Fruit fly (Drosophila melanogaster) whole organism, pupa: ENCODE measurements around the gene hbt.
A peak's percentile ranks its signal among the peaks of the same experiment; 100 is the strongest.

Experiments
- CG10348 ChIP-seq: fragments of 200-800 bp; sonication (Bioruptor generic); IDR thresholded peaks from 2 replicates; pipeline ENCODE4 v1.3.6; 2022; ENCODE audit warnings: missing biosample characterization, missing genetic modification characterization
- CG12605 ChIP-seq: fragments of 200-800 bp; sonication (Bioruptor generic); IDR thresholded peaks from 2 replicates; pipeline ENCODE4 v1.3.6; 2022; ENCODE audit warnings: missing biosample characterization, missing genetic modification characterization
- CG13204 ChIP-seq: fragments of 200-800 bp; sonication (Bioruptor generic); optimal IDR thresholded peaks from 2 replicates; lab custom pipeline; 2018; ENCODE audit warnings: missing biosample characterization, mild to moderate bottlenecking, missing genetic modification characterization, moderate library complexity
- CG14655 ChIP-seq: fragments of 200-800 bp; sonication (Bioruptor generic); optimal IDR thresholded peaks from 3 replicates; lab custom pipeline; 2017; ENCODE audit warnings: mild to moderate bottlenecking, missing biosample characterization, missing genetic modification reagents, missing genetic modification characterization
- CG15710 ChIP-seq: fragments of 200-800 bp; sonication (Bioruptor generic); optimal IDR thresholded peaks from 2 replicates; lab custom pipeline; 2018; ENCODE audit warnings: missing biosample characterization, mild to moderate bottlenecking, missing genetic modification characterization, moderate library complexity
- CG17806 ChIP-seq: fragments of 200-800 bp; sonication (Bioruptor generic); optimal IDR thresholded peaks from 2 replicates; lab custom pipeline; 2018; ENCODE audit warnings: missing biosample characterization, mild to moderate bottlenecking, missing genetic modification characterization, moderate library complexity
- CG32121 ChIP-seq: fragments of 200-800 bp; sonication (Bioruptor generic); IDR thresholded peaks from 2 replicates; pipeline ENCODE4 v1.3.6; 2022; ENCODE audit warnings: missing biosample characterization, missing genetic modification characterization
- CG34367 ChIP-seq: fragments of 200-800 bp; sonication (Bioruptor generic); optimal IDR thresholded peaks from 2 replicates; lab custom pipeline; 2018; ENCODE audit warnings: missing biosample characterization, mild to moderate bottlenecking, missing genetic modification characterization
- CG4496 ChIP-seq: fragments of 200-800 bp; sonication (Bioruptor generic); IDR thresholded peaks from 3 replicates; pipeline ENCODE4 v1.3.6; 2022; ENCODE audit warnings: missing biosample characterization, missing genetic modification characterization
- CG8159 ChIP-seq: fragments of 200-800 bp; sonication (Bioruptor generic); optimal IDR thresholded peaks from 3 replicates; lab custom pipeline; 2018; ENCODE audit warnings: missing biosample characterization, mild to moderate bottlenecking, missing genetic modification characterization, moderate library complexity
- CG8301 ChIP-seq: fragments of 200-800 bp; sonication (Bioruptor generic); optimal IDR thresholded peaks from 2 replicates; lab custom pipeline; 2018; ENCODE audit warnings: missing biosample characterization, mild to moderate bottlenecking, missing genetic modification characterization
- CG9948 ChIP-seq: fragments of 200-800 bp; sonication (Bioruptor generic); optimal IDR thresholded peaks from 2 replicates; lab custom pipeline; 2018; ENCODE audit warnings: missing biosample characterization, mild to moderate bottlenecking, missing genetic modification characterization, moderate library complexity
- D1 ChIP-seq: fragments of 200-800 bp; sonication (Bioruptor generic); optimal IDR thresholded peaks from 2 replicates; lab custom pipeline; 2018; ENCODE audit warnings: missing biosample characterization, mild to moderate bottlenecking, missing genetic modification characterization, moderate library complexity
- EcR ChIP-seq: fragments of 200-800 bp; sonication (Bioruptor generic); optimal IDR thresholded peaks from 3 replicates; lab custom pipeline; 2019; ENCODE audit warnings: missing biosample characterization, missing genetic modification characterization, mild to moderate bottlenecking, moderate library complexity, missing genetic modification reagents
- Ets98B ChIP-seq: fragments of 200-800 bp; sonication (Bioruptor generic); IDR thresholded peaks from 2 replicates; pipeline ENCODE4 v1.3.6; 2022; ENCODE audit warnings: missing biosample characterization, missing genetic modification characterization
- Pif1A ChIP-seq: fragments of 200-800 bp; sonication (Bioruptor generic); optimal IDR thresholded peaks from 3 replicates; lab custom pipeline; 2016; ENCODE audit warnings: missing biosample characterization, missing genetic modification characterization
- Pif1B ChIP-seq: fragments of 200-800 bp; sonication (Bioruptor generic); optimal IDR thresholded peaks from 3 replicates; lab custom pipeline; 2016; ENCODE audit warnings: missing biosample characterization, missing genetic modification characterization
- Snoo ChIP-seq: fragments of 200-800 bp; sonication (Bioruptor generic); optimal IDR thresholded peaks from 3 replicates; lab custom pipeline; 2017; ENCODE audit warnings: missing biosample characterization, mild to moderate bottlenecking, missing genetic modification characterization, inconsistent platforms
- fd96Ca ChIP-seq: fragments of 200-800 bp; sonication (Bioruptor generic); IDR thresholded peaks from 3 replicates; pipeline ENCODE4 v1.3.6; 2022; ENCODE audit warnings: missing biosample characterization, missing genetic modification characterization
- gl ChIP-seq: fragments of 200-800 bp; sonication (Bioruptor generic); optimal IDR thresholded peaks from 2 replicates; lab custom pipeline; 2018; ENCODE audit warnings: missing biosample characterization, mild to moderate bottlenecking, missing genetic modification characterization
- rn ChIP-seq: fragments of 200-800 bp; sonication (Bioruptor generic); IDR thresholded peaks from 2 replicates; pipeline ENCODE4 v1.3.6; 2022; ENCODE audit warnings: missing biosample characterization, missing genetic modification characterization

The hbt gene

DNA sequence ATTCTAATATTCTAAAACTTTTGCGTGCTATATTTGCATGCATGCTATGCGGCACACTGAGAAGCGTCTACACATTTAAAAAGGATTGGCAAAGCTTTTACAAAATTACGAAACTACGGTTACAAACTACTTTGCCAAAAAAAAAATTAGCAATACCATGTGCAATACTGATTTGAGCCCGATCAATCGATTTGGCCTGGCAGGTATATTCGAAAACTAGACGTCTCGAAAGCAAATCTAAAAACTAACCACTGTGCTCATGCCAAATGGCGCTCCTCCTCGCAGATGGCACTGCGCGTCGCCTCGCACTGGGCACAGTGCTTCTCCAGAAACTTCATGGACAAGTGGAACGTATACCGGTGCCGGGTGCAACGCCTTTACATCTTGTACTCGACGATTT lies 26.4 kb downstream of the hbt start, which contains the start of gene CG16825:
CG16825 (plus strand) TSS at position 301 of the 400 bp plus-strand sequence.
- TF ChIP-seq CG32121 (GFP tag; lab: Robert Waterston, UW) (no peak), CG8301 (no peak), CG15710 (tag; lab: Kevin White, UChicago) (no peak), Snoo (no peak)
- TF ChIP-seq, all 21 proteins: peak for 0

DNA sequence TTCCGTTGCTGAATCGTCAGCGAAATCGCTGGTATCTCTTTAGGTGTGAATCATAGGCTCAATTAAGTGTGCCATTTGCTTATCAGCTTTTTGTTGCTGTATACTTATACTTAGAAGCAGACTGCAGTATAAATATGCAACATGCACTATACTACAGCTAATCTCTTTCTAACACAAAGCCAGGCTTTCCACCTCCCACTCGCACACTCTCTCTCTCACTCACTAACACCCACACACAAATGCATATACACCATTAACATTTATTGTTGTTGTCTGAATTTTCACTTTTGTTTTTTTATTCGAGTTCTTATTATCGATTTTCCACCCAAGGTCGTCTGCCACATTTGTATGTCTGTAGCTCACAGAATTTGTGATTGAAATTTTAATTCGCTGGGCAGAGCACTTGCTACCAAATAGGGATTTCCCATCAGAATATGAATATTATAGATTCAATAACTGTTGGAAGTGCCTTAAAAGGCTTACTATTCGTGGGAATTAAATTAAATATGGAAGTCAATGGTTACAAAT lies 34.2 kb downstream of the hbt start:
- no peak for TF ChIP-seq Pif1A (GFP tag; lab: Kevin White, UChicago)
- no peak for TF ChIP-seq CG8159 (tag; lab: Kevin White, UChicago)
- TF ChIP-seq CG17806 (tag; lab: Kevin White, UChicago) = no peak
- TF ChIP-seq EcR (GFP tag; lab: Kevin White, UChicago) = no peak
- no peak for TF ChIP-seq CG34367
- no peak for TF ChIP-seq CG12605 (GFP tag; lab: Robert Waterston, UW)
- TF ChIP-seq CG10348 (GFP tag; lab: Robert Waterston, UW) = no peak
- no peak for TF ChIP-seq CG32121 (GFP tag; lab: Robert Waterston, UW)
- no peak for TF ChIP-seq CG8301
- no peak for TF ChIP-seq Ets98B (GFP tag; lab: Robert Waterston, UW)
- TF ChIP-seq CG15710 (tag; lab: Kevin White, UChicago) = no peak
- TF ChIP-seq CG4496 = no peak
- no peak for TF ChIP-seq CG9948
- TF ChIP-seq rn (GFP tag; lab: Robert Waterston, UW) = no peak
- no peak for TF ChIP-seq Pif1B (GFP tag; lab: Kevin White, UChicago)
- no peak for TF ChIP-seq CG14655 (GFP tag; lab: Kevin White, UChicago)
- TF ChIP-seq D1 = no peak
- TF ChIP-seq Snoo = no peak
- no peak for TF ChIP-seq CG13204 (GFP tag; lab: Kevin White, UChicago)
- TF ChIP-seq gl = no peak

DNA sequence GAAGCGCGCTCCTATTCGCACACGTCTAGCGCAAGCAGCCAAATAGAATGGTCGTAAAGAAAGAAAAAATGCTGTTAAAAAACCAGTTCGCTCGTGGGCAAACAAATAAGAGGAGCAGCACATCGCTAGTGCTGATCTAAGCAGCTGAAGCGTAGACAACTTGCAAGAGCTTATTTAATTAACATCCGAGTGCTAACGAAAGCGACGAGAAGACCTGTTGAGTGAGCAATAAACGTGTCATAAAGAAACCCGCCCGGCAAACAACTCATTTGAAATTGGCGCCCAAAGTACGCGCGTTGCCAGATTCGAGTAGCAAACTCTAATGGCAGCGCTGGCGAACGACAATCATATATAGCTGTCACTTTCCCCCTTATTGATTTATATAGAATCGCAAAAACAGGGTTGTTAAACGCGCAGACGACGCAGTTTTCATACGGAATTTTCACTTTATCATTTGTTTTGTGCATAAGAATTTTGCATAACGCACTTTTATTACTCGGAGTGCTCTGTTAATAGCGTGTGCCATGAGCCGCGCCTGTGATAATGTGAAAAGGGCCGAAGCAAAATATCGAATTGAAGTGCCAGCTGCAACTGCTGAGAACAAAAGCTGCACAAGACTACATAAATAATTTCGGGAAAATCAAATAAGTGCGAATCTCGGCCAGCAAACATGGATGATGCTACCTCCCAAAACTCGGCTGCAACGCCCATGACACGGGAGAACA lies 34.8 kb downstream of the hbt start:
- TF ChIP-seq CG14655 (GFP tag; lab: Kevin White, UChicago) (no peak), gl (no peak), Pif1A (GFP tag; lab: Kevin White, UChicago) (no peak), EcR (GFP tag; lab: Kevin White, UChicago) (no peak), CG34367 (no peak), CG8301 (no peak), rn (GFP tag; lab: Robert Waterston, UW) (no peak), fd96Ca (GFP tag; lab: Robert Waterston, UW) (no peak), Pif1B (GFP tag; lab: Kevin White, UChicago) (no peak), CG17806 (tag; lab: Kevin White, UChicago) (no peak), CG4496 (no peak), CG32121 (GFP tag; lab: Robert Waterston, UW) (no peak)

DNA sequence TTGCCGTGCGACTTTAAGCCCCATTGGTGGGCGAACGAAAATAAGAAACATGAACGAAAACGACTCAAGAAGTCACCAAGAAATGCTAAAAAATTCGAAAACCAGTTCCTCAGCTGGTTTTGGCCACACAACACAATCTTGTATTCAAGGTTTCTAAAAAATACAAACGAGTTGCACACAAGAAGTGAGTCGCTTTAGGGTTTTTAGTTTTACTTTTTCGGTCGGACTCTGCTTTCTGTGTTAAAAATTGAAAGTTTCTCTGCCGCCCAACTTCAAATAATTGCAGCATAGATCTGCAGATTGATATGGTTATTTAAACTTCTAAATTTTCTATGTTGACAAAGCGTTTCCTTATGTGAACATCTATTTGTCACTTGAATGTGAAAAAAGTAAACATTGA lies 38.3 kb downstream of the hbt start, which contains the start of gene CG16824:
CG16824 (plus strand) TSS at position 384 of the 400 bp plus-strand sequence.
- TF ChIP-seq CG12605 (GFP tag; lab: Robert Waterston, UW) = no peak
- TF ChIP-seq CG13204 (GFP tag; lab: Kevin White, UChicago) = no peak
- TF ChIP-seq CG10348 (GFP tag; lab: Robert Waterston, UW) = no peak
- TF ChIP-seq CG8301 = no peak
- TF ChIP-seq Pif1B (GFP tag; lab: Kevin White, UChicago) = no peak
- TF ChIP-seq gl = no peak

DNA sequence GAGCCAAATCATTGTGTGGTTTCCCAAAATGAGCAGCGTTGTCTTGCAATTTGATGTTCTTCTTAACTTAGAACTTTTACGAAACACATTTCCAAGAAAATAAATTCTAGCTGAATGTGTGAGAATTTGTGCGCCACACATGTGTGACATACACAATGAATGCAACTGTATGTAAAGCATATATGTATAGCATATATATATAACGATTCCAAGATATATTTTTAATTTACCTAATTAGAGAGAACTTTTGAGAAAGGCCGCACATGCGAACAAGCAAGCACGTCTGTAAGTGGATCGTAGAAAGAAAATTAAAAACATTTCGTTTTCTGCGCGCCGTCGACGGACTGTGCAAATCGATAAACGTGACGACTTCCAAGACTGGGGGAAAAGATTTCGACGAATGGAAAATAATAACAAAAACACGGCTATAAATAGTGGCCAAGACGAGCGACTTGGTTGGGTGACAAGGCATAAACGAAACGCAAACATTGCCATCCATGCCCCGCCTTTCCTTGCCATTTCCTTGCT lies 38.9 kb downstream of the hbt start:
- TF ChIP-seq Snoo (no peak), D1 (no peak), CG4496 (0 out of 3 replicates have a peak, but pooled peaks have one; percentile 36)

DNA sequence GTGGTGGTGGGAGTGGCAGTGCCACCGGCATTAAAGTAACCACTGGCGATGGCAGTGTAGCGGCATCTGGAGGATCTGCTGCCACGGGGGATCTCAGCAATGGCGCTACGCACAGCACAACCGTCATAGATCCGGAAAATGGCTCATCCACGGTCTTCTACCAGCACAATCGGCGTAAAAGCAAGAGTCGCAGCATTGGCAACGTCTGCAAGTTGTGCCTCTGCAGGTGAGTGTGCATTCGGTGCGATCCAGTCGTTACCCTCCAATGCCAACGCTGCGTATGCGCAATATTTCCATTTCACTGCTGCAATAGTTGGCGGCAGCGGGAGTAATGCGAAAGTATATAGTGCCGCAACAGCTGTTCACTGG lies 39.9 kb downstream of the hbt start:
- no peak for TF ChIP-seq Snoo
- no peak for TF ChIP-seq CG9948
- peak; percentile 60 for TF ChIP-seq CG32121 (GFP tag; lab: Robert Waterston, UW)
- TF ChIP-seq Ets98B (GFP tag; lab: Robert Waterston, UW) = no peak; the same call in 1 of the 2 replicates
- no peak for TF ChIP-seq CG17806 (tag; lab: Kevin White, UChicago)
- no peak for TF ChIP-seq Pif1A (GFP tag; lab: Kevin White, UChicago)
- peak; percentile 46; the same call in 2 of the 3 replicates for TF ChIP-seq fd96Ca (GFP tag; lab: Robert Waterston, UW)
- TF ChIP-seq CG14655 (GFP tag; lab: Kevin White, UChicago) = no peak
- TF ChIP-seq EcR (GFP tag; lab: Kevin White, UChicago) = no peak
- no peak for TF ChIP-seq Pif1B (GFP tag; lab: Kevin White, UChicago)
- no peak for TF ChIP-seq D1
